Fruit fly (Drosophila melanogaster) whole organism, pupa: ENCODE results near the gene Tcs3.

Experiments used
- CG10348 ChIP-seq: fragments of 200-800 bp; sonication (Bioruptor generic); IDR thresholded peaks from 2 replicates; pipeline ENCODE4 v1.3.6; 2022; ENCODE audit warnings: missing biosample characterization, missing genetic modification characterization
- CG12605 ChIP-seq: fragments of 200-800 bp; sonication (Bioruptor generic); IDR thresholded peaks from 2 replicates; pipeline ENCODE4 v1.3.6; 2022; ENCODE audit warnings: missing biosample characterization, missing genetic modification characterization
- CG13204 ChIP-seq: fragments of 200-800 bp; sonication (Bioruptor generic); optimal IDR thresholded peaks from 2 replicates; lab custom pipeline; 2018; ENCODE audit warnings: missing biosample characterization, mild to moderate bottlenecking, missing genetic modification characterization, moderate library complexity
- CG14655 ChIP-seq: fragments of 200-800 bp; sonication (Bioruptor generic); optimal IDR thresholded peaks from 3 replicates; lab custom pipeline; 2017; ENCODE audit warnings: mild to moderate bottlenecking, missing biosample characterization, missing genetic modification reagents, missing genetic modification characterization
- CG15710 ChIP-seq: fragments of 200-800 bp; sonication (Bioruptor generic); optimal IDR thresholded peaks from 2 replicates; lab custom pipeline; 2018; ENCODE audit warnings: missing biosample characterization, mild to moderate bottlenecking, missing genetic modification characterization, moderate library complexity
- CG17806 ChIP-seq: fragments of 200-800 bp; sonication (Bioruptor generic); optimal IDR thresholded peaks from 2 replicates; lab custom pipeline; 2018; ENCODE audit warnings: missing biosample characterization, mild to moderate bottlenecking, missing genetic modification characterization, moderate library complexity
- CG32121 ChIP-seq: fragments of 200-800 bp; sonication (Bioruptor generic); IDR thresholded peaks from 2 replicates; pipeline ENCODE4 v1.3.6; 2022; ENCODE audit warnings: missing biosample characterization, missing genetic modification characterization
- CG34367 ChIP-seq: fragments of 200-800 bp; sonication (Bioruptor generic); optimal IDR thresholded peaks from 2 replicates; lab custom pipeline; 2018; ENCODE audit warnings: missing biosample characterization, mild to moderate bottlenecking, missing genetic modification characterization
- CG4496 ChIP-seq: fragments of 200-800 bp; sonication (Bioruptor generic); IDR thresholded peaks from 3 replicates; pipeline ENCODE4 v1.3.6; 2022; ENCODE audit warnings: missing biosample characterization, missing genetic modification characterization
- CG8159 ChIP-seq: fragments of 200-800 bp; sonication (Bioruptor generic); optimal IDR thresholded peaks from 3 replicates; lab custom pipeline; 2018; ENCODE audit warnings: missing biosample characterization, mild to moderate bottlenecking, missing genetic modification characterization, moderate library complexity
- CG8301 ChIP-seq: fragments of 200-800 bp; sonication (Bioruptor generic); optimal IDR thresholded peaks from 2 replicates; lab custom pipeline; 2018; ENCODE audit warnings: missing biosample characterization, mild to moderate bottlenecking, missing genetic modification characterization
- CG9948 ChIP-seq: fragments of 200-800 bp; sonication (Bioruptor generic); optimal IDR thresholded peaks from 2 replicates; lab custom pipeline; 2018; ENCODE audit warnings: missing biosample characterization, mild to moderate bottlenecking, missing genetic modification characterization, moderate library complexity
- D1 ChIP-seq: fragments of 200-800 bp; sonication (Bioruptor generic); optimal IDR thresholded peaks from 2 replicates; lab custom pipeline; 2018; ENCODE audit warnings: missing biosample characterization, mild to moderate bottlenecking, missing genetic modification characterization, moderate library complexity
- EcR ChIP-seq: fragments of 200-800 bp; sonication (Bioruptor generic); optimal IDR thresholded peaks from 3 replicates; lab custom pipeline; 2019; ENCODE audit warnings: missing biosample characterization, missing genetic modification characterization, mild to moderate bottlenecking, moderate library complexity, missing genetic modification reagents
- Ets98B ChIP-seq: fragments of 200-800 bp; sonication (Bioruptor generic); IDR thresholded peaks from 2 replicates; pipeline ENCODE4 v1.3.6; 2022; ENCODE audit warnings: missing biosample characterization, missing genetic modification characterization
- Pif1A ChIP-seq: fragments of 200-800 bp; sonication (Bioruptor generic); optimal IDR thresholded peaks from 3 replicates; lab custom pipeline; 2016; ENCODE audit warnings: missing biosample characterization, missing genetic modification characterization
- Pif1B ChIP-seq: fragments of 200-800 bp; sonication (Bioruptor generic); optimal IDR thresholded peaks from 3 replicates; lab custom pipeline; 2016; ENCODE audit warnings: missing biosample characterization, missing genetic modification characterization
- Snoo ChIP-seq: fragments of 200-800 bp; sonication (Bioruptor generic); optimal IDR thresholded peaks from 3 replicates; lab custom pipeline; 2017; ENCODE audit warnings: missing biosample characterization, mild to moderate bottlenecking, missing genetic modification characterization, inconsistent platforms
- fd96Ca ChIP-seq: fragments of 200-800 bp; sonication (Bioruptor generic); IDR thresholded peaks from 3 replicates; pipeline ENCODE4 v1.3.6; 2022; ENCODE audit warnings: missing biosample characterization, missing genetic modification characterization
- gl ChIP-seq: fragments of 200-800 bp; sonication (Bioruptor generic); optimal IDR thresholded peaks from 2 replicates; lab custom pipeline; 2018; ENCODE audit warnings: missing biosample characterization, mild to moderate bottlenecking, missing genetic modification characterization
- rn ChIP-seq: fragments of 200-800 bp; sonication (Bioruptor generic); IDR thresholded peaks from 2 replicates; pipeline ENCODE4 v1.3.6; 2022; ENCODE audit warnings: missing biosample characterization, missing genetic modification characterization

The Tcs3 gene

dm6 chr3L:16331633-16332032, 20.2 kb upstream of the Tcs3 start, which contains the start of gene retinin:
TSS of gene retinin (plus strand) at chr3L:16331933.
- TF ChIP-seq Ets98B (GFP tag; lab: Robert Waterston, UW) (no peak), CG34367 (tag; lab: Kevin White, UChicago) (no peak), D1 (no peak), fd96Ca (GFP tag; lab: Robert Waterston, UW) (no peak), CG4496 (GFP tag; lab: Robert Waterston, UW) (no peak), Pif1A (no peak), EcR (GFP tag; lab: Kevin White, UChicago) (no peak), CG17806 (tag; lab: Kevin White, UChicago) (no peak), CG9948 (tag; lab: Kevin White, UChicago) (no peak), rn (GFP tag; lab: Robert Waterston, UW) (no peak), CG8159 (tag; lab: Kevin White, UChicago) (no peak), CG14655 (GFP tag; lab: Kevin White, UChicago) (no peak)

dm6 chr3L:16333013-16333412, 18.8 kb upstream of the Tcs3 start, which contains the start of gene CG13056:
TSS of gene CG13056 (plus strand) at chr3L:16333313.
- TF ChIP-seq CG34367 (tag; lab: Kevin White, UChicago) = no peak
- no peak for TF ChIP-seq CG17806 (tag; lab: Kevin White, UChicago)
- no peak for TF ChIP-seq CG8159 (tag; lab: Kevin White, UChicago)
- no peak for TF ChIP-seq CG12605
- TF ChIP-seq CG4496 (GFP tag; lab: Robert Waterston, UW) = no peak
- TF ChIP-seq CG32121 (GFP tag; lab: Robert Waterston, UW) = no peak
- TF ChIP-seq CG14655 (GFP tag; lab: Kevin White, UChicago) = no peak
- no peak for TF ChIP-seq CG9948 (tag; lab: Kevin White, UChicago)
- TF ChIP-seq Pif1A = no peak
- TF ChIP-seq CG15710 (tag; lab: Kevin White, UChicago) = no peak
- TF ChIP-seq D1 = no peak

- TF ChIP-seq Ets98B (GFP tag; lab: Robert Waterston, UW) (no peak), rn (GFP tag; lab: Robert Waterston, UW) (no peak), CG9948 (tag; lab: Kevin White, UChicago) (no peak), CG15710 (tag; lab: Kevin White, UChicago) (no peak), CG4496 (GFP tag; lab: Robert Waterston, UW) (peak; percentile 69; the same call in 2 of the 3 replicates), CG10348 (GFP tag; lab: Robert Waterston, UW) (no peak), CG8301 (tag; lab: Kevin White, UChicago) (no peak), Pif1A (no peak), EcR (GFP tag; lab: Kevin White, UChicago) (peak; percentile 25), fd96Ca (GFP tag; lab: Robert Waterston, UW) (0 out of 3 replicates have a peak, but pooled peaks have one; percentile 15), CG34367 (tag; lab: Kevin White, UChicago) (no peak), gl (no peak), CG8159 (tag; lab: Kevin White, UChicago) (no peak), CG32121 (GFP tag; lab: Robert Waterston, UW) (no peak), Snoo (tag; lab: Kevin White, UChicago) (no peak), Pif1B (GFP tag; lab: Kevin White, UChicago) (no peak), CG13204 (GFP tag; lab: Kevin White, UChicago) (no peak), CG14655 (GFP tag; lab: Kevin White, UChicago) (no peak), D1 (no peak), CG17806 (tag; lab: Kevin White, UChicago) (no peak), CG12605 (no peak)
Observed at dm6 chr3L:16334876-16335275, 16.9 kb upstream of the Tcs3 start.

- TF ChIP-seq Pif1B (GFP tag; lab: Kevin White, UChicago) (no peak), CG17806 (tag; lab: Kevin White, UChicago) (no peak), CG32121 (GFP tag; lab: Robert Waterston, UW) (no peak), CG15710 (tag; lab: Kevin White, UChicago) (no peak), rn (GFP tag; lab: Robert Waterston, UW) (no peak), CG8301 (tag; lab: Kevin White, UChicago) (no peak), Ets98B (GFP tag; lab: Robert Waterston, UW) (no peak), CG13204 (GFP tag; lab: Kevin White, UChicago) (no peak), CG34367 (tag; lab: Kevin White, UChicago) (no peak)
Observed at dm6 chr3L:16337739-16338138, 14.1 kb upstream of the Tcs3 start.

- TF ChIP-seq Ets98B (GFP tag; lab: Robert Waterston, UW) (no peak), rn (GFP tag; lab: Robert Waterston, UW) (no peak), Pif1B (GFP tag; lab: Kevin White, UChicago) (no peak), CG34367 (tag; lab: Kevin White, UChicago) (no peak), CG9948 (tag; lab: Kevin White, UChicago) (no peak), CG8159 (tag; lab: Kevin White, UChicago) (no peak), CG32121 (GFP tag; lab: Robert Waterston, UW) (no peak), Snoo (tag; lab: Kevin White, UChicago) (no peak), EcR (GFP tag; lab: Kevin White, UChicago) (no peak), D1 (no peak), CG14655 (GFP tag; lab: Kevin White, UChicago) (no peak)
Observed at dm6 chr3L:16338703-16339102, 13.1 kb upstream of the Tcs3 start, which contains the start of gene CG4998. TSS of gene CG4998 (plus strand) at chr3L:16339003.

- TF ChIP-seq CG32121 (GFP tag; lab: Robert Waterston, UW) = no peak
- TF ChIP-seq CG13204 (GFP tag; lab: Kevin White, UChicago) = no peak
- TF ChIP-seq Pif1B (GFP tag; lab: Kevin White, UChicago) = no peak
- TF ChIP-seq gl = no peak
- no peak for TF ChIP-seq EcR (GFP tag; lab: Kevin White, UChicago)
- TF ChIP-seq D1 = no peak
- no peak for TF ChIP-seq CG4496 (GFP tag; lab: Robert Waterston, UW)
- no peak for TF ChIP-seq CG9948 (tag; lab: Kevin White, UChicago)
- no peak for TF ChIP-seq CG12605
- no peak for TF ChIP-seq CG8301 (tag; lab: Kevin White, UChicago)
Observed at dm6 chr3L:16339463-16339862, 12.3 kb upstream of the Tcs3 start.
